Worm (Caenorhabditis elegans): ENCODE data around the gene F53E10.5.

The F53E10.5 gene

DNA sequence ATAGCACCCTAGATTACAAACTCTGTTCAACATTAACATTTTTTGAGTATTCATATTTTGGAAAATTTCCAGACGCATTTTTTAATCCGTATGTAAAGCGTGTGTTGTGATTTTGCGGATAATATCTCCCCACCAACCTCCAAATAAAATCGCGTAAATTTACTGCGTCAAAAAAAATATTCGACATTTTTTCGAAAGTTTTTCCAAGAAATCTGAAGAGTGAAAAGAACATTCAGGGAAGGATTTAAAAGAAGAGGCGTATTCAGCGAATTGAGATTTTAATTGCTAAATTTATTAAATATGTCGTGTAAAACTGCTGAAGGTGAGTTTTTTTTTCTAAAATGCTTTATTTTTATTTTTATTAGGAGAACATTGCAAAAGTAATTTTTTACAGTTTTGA lies 24.8 kb downstream of the F53E10.5 start, which contains the start of gene nhr-290:
TSS of gene nhr-290 (plus strand) at position 301 of the 400 bp plus-strand sequence.
- TF ChIP-seq madf-9 (GFP tag; conservative IDR thresholded peaks at IDR 0.05), result no peak
- TF ChIP-seq mdl-1 (tag; optimal IDR thresholded peaks at IDR 0.05), result no peak
- no peak for TF ChIP-seq rbr-2 (tag; optimal IDR thresholded peaks at IDR 0.05)
- TF ChIP-seq mxl-2 (GFP tag; conservative IDR thresholded peaks at IDR 0.05), result no peak
- TF ChIP-seq ceh-28 (tag; optimal IDR thresholded peaks at IDR 0.05), result no peak
- no peak for TF ChIP-seq F10B5.3 (tag; optimal IDR thresholded peaks at IDR 0.05)
- TF ChIP-seq spr-1 (tag; optimal IDR thresholded peaks at IDR 0.05), result no peak
- no peak for TF ChIP-seq zfp-3 (GFP tag; conservative IDR thresholded peaks at IDR 0.05)
- TF ChIP-seq R02D3.7 (tag; optimal IDR thresholded peaks at IDR 0.05), result no peak
- TF ChIP-seq lin-15B (tag; optimal IDR thresholded peaks at IDR 0.05), result no peak
- TF ChIP-seq nhr-11 (tag; optimal IDR thresholded peaks at IDR 0.05), result no peak
- no peak for TF ChIP-seq nhr-77 (tag; optimal IDR thresholded peaks at IDR 0.05)
- no peak for TF ChIP-seq ceh-62 (tag; optimal IDR thresholded peaks at IDR 0.05)
- no peak for TF ChIP-seq nhr-25 (tag; optimal IDR thresholded peaks at IDR 0.05; ENCODE audit: borderline replicate concordance, insufficient read depth)
- TF ChIP-seq mes-2 (tag; optimal IDR thresholded peaks at IDR 0.05; ENCODE audit: poor library complexity, severe bottlenecking), result no peak
- no peak for TF ChIP-seq ceh-82 (tag; optimal IDR thresholded peaks at IDR 0.05)
- no peak for TF ChIP-seq mep-1 (tag; optimal IDR thresholded peaks at IDR 0.05)

DNA sequence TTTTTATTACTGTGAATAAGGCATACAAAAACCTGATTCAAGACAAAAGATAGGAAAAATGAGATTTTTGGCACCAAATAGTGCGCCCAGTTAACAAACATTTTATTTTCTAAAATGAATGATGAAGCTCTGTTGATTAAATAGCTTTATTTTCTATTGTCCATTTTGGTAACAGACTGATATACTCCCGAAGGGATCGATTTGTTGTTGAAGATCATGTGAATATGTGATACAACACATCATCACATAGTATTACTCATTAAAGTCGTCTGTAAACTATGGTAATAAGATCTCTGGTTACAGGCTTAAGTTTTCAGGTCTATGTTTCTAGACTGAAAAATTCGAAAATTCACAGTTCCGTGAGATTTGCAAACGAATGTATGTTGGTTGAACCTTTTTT lies 25.6 kb downstream of the F53E10.5 start, which contains the start of gene srj-20:
TSS of gene srj-20 (minus strand) at position 101 of the 400 bp plus-strand sequence.
- TF ChIP-seq jun-1 (tag; optimal IDR thresholded peaks at IDR 0.05) (no peak), zip-2 (tag; optimal IDR thresholded peaks at IDR 0.05) (no peak), lin-38 (GFP tag; IDR thresholded peaks at IDR 0.05) (no peak), dpl-1 (GFP tag; optimal IDR thresholded peaks at IDR 0.05) (no peak), nhr-6 (tag; optimal IDR thresholded peaks at IDR 0.05) (no peak)

ce11 chrV:2570643-2571042 lies 28.1 kb downstream of the F53E10.5 start, which contains the start of gene srj-19:
Gene srj-19, minus strand, starts transcription at chrV:2570743.
- no peak for TF ChIP-seq daf-12 (tag; optimal IDR thresholded peaks at IDR 0.05)
- no peak for TF ChIP-seq vab-7 (GFP tag; IDR thresholded peaks at IDR 0.05)
- no peak for TF ChIP-seq daf-16 (GFP tag; optimal IDR thresholded peaks at IDR 0.05)
- no peak for TF ChIP-seq daf-16 (tag; optimal IDR thresholded peaks at IDR 0.05)
- TF ChIP-seq dmd-9 (GFP tag; IDR thresholded peaks at IDR 0.05), result no peak
- no peak for TF ChIP-seq unc-39 (tag; optimal IDR thresholded peaks at IDR 0.05)
- no peak for TF ChIP-seq fos-1 (tag; optimal IDR thresholded peaks at IDR 0.05)
- no peak for TF ChIP-seq F37D6.2 (tag; optimal IDR thresholded peaks at IDR 0.05)
- TF ChIP-seq ceh-44 (GFP tag; IDR thresholded peaks at IDR 0.05), result no peak
- TF ChIP-seq lin-1 (GFP tag; IDR thresholded peaks at IDR 0.05), result no peak
- TF ChIP-seq hlh-30 (tag; optimal IDR thresholded peaks at IDR 0.05; ENCODE audit: insufficient read depth), result no peak
- no peak for TF ChIP-seq lim-7 (GFP tag; IDR thresholded peaks at IDR 0.05)
- no peak for TF ChIP-seq aha-1 (tag)

- TF ChIP-seq egl-43 (GFP tag; IDR thresholded peaks at IDR 0.05) (no peak), madf-5 (GFP tag; IDR thresholded peaks at IDR 0.05) (no peak), fkh-10 (GFP tag; optimal IDR thresholded peaks at IDR 0.05) (no peak), nhr-28 (tag; optimal IDR thresholded peaks at IDR 0.05) (peak; percentile 37), pqm-1 (tag; optimal IDR thresholded peaks at IDR 0.05) (peak; percentile 55), dpl-1 (GFP tag; optimal IDR thresholded peaks at IDR 0.05) (no peak), dmd-6 (GFP tag; IDR thresholded peaks at IDR 0.05) (peak; percentile 57; the same call in 1 of the 2 replicates), lin-29 (GFP tag; IDR thresholded peaks at IDR 0.05) (no peak), dve-1 (tag; optimal IDR thresholded peaks at IDR 0.05; ENCODE audit: insufficient read depth) (peak; percentile 14), lsy-2 (tag; optimal IDR thresholded peaks at IDR 0.05) (no peak), D1046.2 (GFP tag; IDR thresholded peaks at IDR 0.05) (no peak), nhr-41 (GFP tag; IDR thresholded peaks at IDR 0.05) (no peak), spr-3 (GFP tag; optimal IDR thresholded peaks at IDR 0.05) (no peak), Y48G9A.11 (GFP tag; IDR thresholded peaks at IDR 0.05) (no peak), ztf-11 (tag; optimal IDR thresholded peaks at IDR 0.05) (no peak), ctbp-1 (GFP tag; IDR thresholded peaks at IDR 0.05) (no peak), zip-2 (tag; optimal IDR thresholded peaks at IDR 0.05) (no peak)
Observed at ce11 chrV:2565525-2565924, 33.2 kb downstream of the F53E10.5 start, which contains the start of gene Y45G12C.1. Gene Y45G12C.1, plus strand, starts transcription at chrV:2565683.

Measured in whole organism, L4 larva.